Worm (Caenorhabditis elegans) whole organism, L4 larva: ENCODE measurements around the gene daf-14.

ENCODE experiments used
- ceh-82 ChIP-seq: sonication (generic microtip); optimal IDR thresholded peaks from 2 replicates; lab custom pipeline; 2017; ENCODE audit warnings: missing biosample characterization, missing genetic modification characterization
- ctbp-1 ChIP-seq: fragments of 200-800 bp; sonication (Bioruptor generic); IDR thresholded peaks from 2 replicates; pipeline ENCODE4 v1.3.6; 2022; ENCODE audit warnings: missing genetic modification reagents, missing genetic modification characterization, missing compliant biosample characterization
- mdl-1 ChIP-seq, 2 experiments: fragments of 150-350 bp in 1 of 2; sonication (generic microtip) in 1 of 2; optimal IDR thresholded peaks; 2 replicates each; lab custom pipeline; 2014 to 2017; ENCODE audit warnings: missing biosample characterization in 2 of 2, missing genetic modification characterization in 2 of 2
- nhr-6 ChIP-seq: fragments of 150-350 bp; optimal IDR thresholded peaks from 2 replicates; lab custom pipeline; 2014; ENCODE audit warnings: missing biosample characterization, missing genetic modification characterization
- pqm-1 ChIP-seq: sonication (generic microtip); optimal IDR thresholded peaks from 2 replicates; lab custom pipeline; 2017; ENCODE audit warnings: missing biosample characterization, missing genetic modification characterization
- rbr-2 ChIP-seq: sonication (generic microtip); optimal IDR thresholded peaks from 2 replicates; lab custom pipeline; 2016; ENCODE audit warnings: missing genotype, missing genetic modification characterization, missing compliant biosample characterization
- sdz-12 ChIP-seq: fragments of 200-800 bp; sonication (Bioruptor generic); optimal IDR thresholded peaks from 2 replicates; lab custom pipeline; 2018; ENCODE audit warnings: mild to moderate bottlenecking, missing genetic modification characterization, missing compliant biosample characterization
- unc-62 ChIP-seq, 3 experiments: fragments of 150-350 bp in 1 of 3; sonication (generic microtip); optimal IDR thresholded peaks in 2 of 3; peaks in 1 of 3; 1 replicate in 1 of 3; 2 replicates in 2 of 3; lab custom pipeline; 2014 to 2017; ENCODE audit warnings: missing biosample characterization in 3 of 3, missing genetic modification characterization in 3 of 3, missing genetic modification reagents in 3 of 3, missing genotype in 1 of 3
- ztf-11 ChIP-seq: fragments of 150-350 bp; optimal IDR thresholded peaks from 2 replicates; lab custom pipeline; 2014; ENCODE audit warnings: missing biosample characterization, missing genetic modification characterization

DNA sequence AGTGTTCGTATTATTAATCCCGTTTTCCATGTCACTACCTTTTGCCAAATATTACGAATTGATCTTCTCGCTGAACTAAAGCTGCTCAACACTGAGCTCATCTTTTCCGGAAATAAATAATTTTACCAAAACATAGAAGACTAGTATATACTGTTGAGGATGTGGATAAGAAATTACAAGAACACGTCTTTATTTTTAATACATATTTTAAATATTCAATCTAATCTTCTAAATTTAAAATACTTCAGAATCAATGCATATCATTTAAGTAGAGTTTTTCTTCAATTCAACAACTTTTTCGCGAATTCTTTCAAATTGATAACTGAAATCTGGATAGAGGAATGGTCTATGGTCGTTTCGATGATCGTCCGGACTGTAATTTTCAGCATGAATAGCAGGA is 35.6 kb upstream of the daf-14 start, which contains the start of gene abt-1:
- TF ChIP-seq nhr-6 (no peak), ctbp-1 (GFP tag; lab: Robert Waterston, UW) (no peak), ceh-82 (tag; lab: Kevin White, UChicago) (no peak), pqm-1 (tag; lab: Kevin White, UChicago) (no peak), rbr-2 (tag; lab: Kevin White, UChicago) (no peak), mdl-1 (tag; optimal IDR thresholded peaks at IDR 0.05; lab: Kevin White, UChicago) (no peak), ztf-11 (tag; lab: Kevin White, UChicago) (no peak), unc-62 (GFP tag; optimal IDR thresholded peaks at IDR 0.05 in 1 of 2; lab: Kevin White, UChicago) (no peak), unc-62 (tag; optimal IDR thresholded peaks at IDR 0.05; lab: Kevin White, UChicago) (no peak), sdz-12 (no peak)
